Worm (Caenorhabditis elegans) whole organism, mixed stage, embryonic: ENCODE measurements around the gene F01D5.6.

Experiments used
- bed-3 ChIP-seq: fragments of 200-800 bp; sonication (Bioruptor generic); optimal IDR thresholded peaks from 3 replicates; lab custom pipeline; 2018; ENCODE audit warnings: mild to moderate bottlenecking, missing genetic modification characterization, moderate library complexity, missing compliant biosample characterization
- ceh-43 ChIP-seq: fragments of 200-800 bp; sonication (Bioruptor generic); optimal IDR thresholded peaks from 2 replicates; lab custom pipeline; 2018; ENCODE audit warnings: mild to moderate bottlenecking, missing genetic modification characterization, moderate library complexity, missing compliant biosample characterization
- elt-1 ChIP-seq: sonication (generic microtip); optimal IDR thresholded peaks from 2 replicates; lab custom pipeline; 2017; ENCODE audit warnings: missing genetic modification characterization, mild to moderate bottlenecking, missing compliant biosample characterization, antibody characterized with exemption, moderate library complexity, borderline replicate concordance; ENCODE audit not compliant: insufficient read depth
- nhr-237 ChIP-seq: fragments of 150-350 bp; optimal IDR thresholded peaks from 2 replicates; lab custom pipeline; 2014; ENCODE audit warnings: missing biosample characterization, missing genetic modification characterization
- nhr-28 ChIP-seq: fragments of 150-350 bp; optimal IDR thresholded peaks from 2 replicates; lab custom pipeline; 2014; ENCODE audit warnings: missing biosample characterization, missing genetic modification characterization
- nhr-76 ChIP-seq: sonication (generic microtip); optimal IDR thresholded peaks from 2 replicates; lab custom pipeline; 2017; ENCODE audit warnings: missing biosample characterization, missing genetic modification characterization
- snpc-4 ChIP-seq: fragments of 150-350 bp; optimal IDR thresholded peaks from 2 replicates; lab custom pipeline; 2014; ENCODE audit warnings: missing biosample characterization, missing genetic modification characterization
- ztf-11 ChIP-seq: fragments of 150-350 bp; optimal IDR thresholded peaks from 2 replicates; lab custom pipeline; 2014; ENCODE audit warnings: missing biosample characterization, missing genetic modification characterization

ce11 chrII:13981097-13981496 is 25.2 kb upstream of the F01D5.6 start, which contains the start of gene Y39G8B.9:
- TF ChIP-seq bed-3 (GFP tag; lab: Kevin White, UChicago) (no peak), nhr-28 (tag; lab: Kevin White, UChicago) (no peak), nhr-76 (no peak), nhr-237 (tag; lab: Kevin White, UChicago) (no peak), snpc-4 (tag; lab: Kevin White, UChicago) (no peak), ztf-11 (tag; lab: Kevin White, UChicago) (no peak), ceh-43 (GFP tag; lab: Kevin White, UChicago) (no peak), elt-1 (tag; lab: Kevin White, UChicago) (no peak)
